Worm (Caenorhabditis elegans): ENCODE measurements around the gene C34C6.9.

ce11 chrII:8701059-8701458, 15.3 kb downstream of the C34C6.9 start:
- TF ChIP-seq egl-27 (tag; optimal IDR thresholded peaks at IDR 0.05) = no peak
- no peak for TF ChIP-seq mab-9 (GFP tag; IDR thresholded peaks at IDR 0.05)
- no peak for TF ChIP-seq ama-1 (optimal IDR thresholded peaks at IDR 0.05)
- no peak for TF ChIP-seq jun-1 (tag; optimal IDR thresholded peaks at IDR 0.05)
- peak in 1 of 3 experiments; percentile 20 for TF ChIP-seq dpl-1 (GFP tag; optimal IDR thresholded peaks at IDR 0.05)
- TF ChIP-seq sox-4 (tag; optimal IDR thresholded peaks at IDR 0.05) = no peak
- TF ChIP-seq lsy-2 (tag; optimal IDR thresholded peaks at IDR 0.05) = peak; percentile 67 to 81
- TF ChIP-seq lin-15B (tag; optimal IDR thresholded peaks at IDR 0.05) = no peak
- TF ChIP-seq unc-130 (tag; optimal IDR thresholded peaks at IDR 0.05) = no peak
